Worm (Caenorhabditis elegans) whole organism, midembryonic: ENCODE results near the gene tpp-2.

Experiments used
- T22C8.4 ChIP-seq: fragments of 200-800 bp; sonication (Bioruptor generic); IDR thresholded peaks from 2 replicates; pipeline ENCODE4 v1.3.6; 2022; ENCODE audit warnings: missing genetic modification characterization, missing compliant biosample characterization
- cog-1 ChIP-seq: sonication (generic microtip); optimal IDR thresholded peaks from 2 replicates; lab custom pipeline; 2016; ENCODE audit warnings: missing genetic modification characterization, missing compliant biosample characterization
- flt-1 ChIP-seq: fragments of 200-800 bp; sonication (Bioruptor generic); IDR thresholded peaks from 2 replicates; pipeline ENCODE4 v1.3.6; 2022; ENCODE audit warnings: missing genetic modification characterization, missing compliant biosample characterization
- klf-2 ChIP-seq: fragments of 200-800 bp; sonication (Bioruptor generic); conservative IDR thresholded peaks from 2 replicates; pipeline ENCODE4 v1.3.6; 2022; ENCODE audit warnings: missing genetic modification reagents, missing genetic modification characterization, missing compliant biosample characterization
- med-1 ChIP-seq: sonication (generic microtip); optimal IDR thresholded peaks from 2 replicates; lab custom pipeline; 2017; ENCODE audit warnings: missing genetic modification characterization, mild to moderate bottlenecking, missing compliant biosample characterization, antibody characterized with exemption, missing genetic modification reagents; ENCODE audit not compliant: insufficient read depth
- ref-1 ChIP-seq: fragments of 200-800 bp; sonication (Bioruptor generic); conservative IDR thresholded peaks from 2 replicates; pipeline ENCODE4 v1.3.6; 2022; ENCODE audit warnings: missing genetic modification reagents, missing genetic modification characterization, missing compliant biosample characterization
- tab-1 ChIP-seq: fragments of 200-800 bp; sonication (Bioruptor generic); IDR thresholded peaks from 2 replicates; pipeline ENCODE4 v1.3.6; 2022; ENCODE audit warnings: missing genetic modification characterization, missing compliant biosample characterization
- ztf-23 ChIP-seq: fragments of 200-800 bp; sonication (Bioruptor generic); IDR thresholded peaks from 2 replicates; pipeline ENCODE4 v1.3.6; 2022; ENCODE audit warnings: missing genetic modification reagents, missing genetic modification characterization, missing compliant biosample characterization
- ztf-29 ChIP-seq: fragments of 200-800 bp; sonication (Bioruptor generic); IDR thresholded peaks from 2 replicates; pipeline ENCODE4 v1.3.6; 2022; ENCODE audit warnings: missing genetic modification reagents, missing genetic modification characterization, missing compliant biosample characterization

DNA sequence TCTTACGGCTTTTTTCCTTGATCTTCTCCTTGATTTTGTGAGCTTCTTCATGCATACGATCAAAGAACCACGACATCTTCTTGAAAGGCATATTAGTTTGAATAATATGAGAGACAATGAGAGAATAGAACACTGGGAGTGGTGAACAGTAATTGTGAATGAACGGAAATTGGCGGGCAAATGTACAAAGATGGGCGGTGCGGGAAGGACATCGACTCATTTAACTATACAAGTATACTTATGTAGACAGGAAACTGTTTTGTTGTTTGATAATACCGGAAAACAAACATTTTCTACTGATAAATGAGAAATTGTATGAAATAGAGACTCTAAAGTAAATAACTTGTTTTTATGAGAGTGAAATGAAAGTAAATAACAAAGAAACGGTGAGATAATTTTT is 52.3 kb downstream of the tpp-2 start, which contains the start of gene R12C12.5:
- no peak for TF ChIP-seq ztf-23 (GFP tag; lab: Robert Waterston, UW)
- no peak for TF ChIP-seq flt-1 (GFP tag; lab: Robert Waterston, UW)
- TF ChIP-seq ztf-29 (GFP tag; lab: Robert Waterston, UW), result no peak
- no peak for TF ChIP-seq ref-1 (GFP tag; lab: Robert Waterston, UW)
- no peak for TF ChIP-seq tab-1 (GFP tag; lab: Robert Waterston, UW)
- TF ChIP-seq T22C8.4, result no peak
- no peak for TF ChIP-seq cog-1
- TF ChIP-seq med-1 (GFP tag; lab: Kevin White, UChicago), result no peak
- no peak for TF ChIP-seq klf-2 (GFP tag; lab: Robert Waterston, UW)
